Fruit fly (Drosophila melanogaster) whole organism, embryonic: ENCODE results near the gene Ugt35E1.
A peak's percentile ranks its signal among the peaks of the same experiment; 100 is the strongest.

Experiments
- ATbp ChIP-seq: fragments of 200-800 bp; sonication (Bioruptor generic); optimal IDR thresholded peaks from 2 replicates; lab custom pipeline; 2017; ENCODE audit warnings: missing biosample characterization, mild to moderate bottlenecking, missing genetic modification characterization, missing genetic modification reagents
- Asciz ChIP-seq: fragments of 200-800 bp; sonication (Bioruptor generic); optimal IDR thresholded peaks from 2 replicates; lab custom pipeline; 2017; ENCODE audit warnings: missing biosample characterization, mild to moderate bottlenecking, missing genetic modification characterization, missing genetic modification reagents
- Bgb ChIP-seq: fragments of 200-800 bp; sonication (Bioruptor generic); IDR thresholded peaks from 2 replicates; pipeline ENCODE4 v1.3.6; 2022; ENCODE audit warnings: missing biosample characterization, missing genetic modification characterization; ENCODE audit not compliant: partially characterized antibody
- CG10274 ChIP-seq: fragments of 200-800 bp; sonication (Bioruptor generic); optimal IDR thresholded peaks from 3 replicates; lab custom pipeline; 2017; ENCODE audit warnings: missing biosample characterization, mild to moderate bottlenecking, missing genetic modification characterization
- CG11504 ChIP-seq: fragments of 200-800 bp; sonication (Bioruptor generic); optimal IDR thresholded peaks from 3 replicates; lab custom pipeline; 2019; ENCODE audit warnings: missing biosample characterization, mild to moderate bottlenecking, missing genetic modification characterization, moderate library complexity
- CG12769 ChIP-seq: fragments of 200-800 bp; sonication (Bioruptor generic); optimal IDR thresholded peaks from 2 replicates; lab custom pipeline; 2019; ENCODE audit warnings: missing biosample characterization, mild to moderate bottlenecking, missing genetic modification characterization, moderate library complexity
- CG14014 ChIP-seq: fragments of 200-800 bp; sonication (Bioruptor generic); IDR thresholded peaks from 2 replicates; pipeline ENCODE4 v1.3.6; 2022; ENCODE audit warnings: missing biosample characterization, missing genetic modification characterization
- CG14441 ChIP-seq: fragments of 200-800 bp; sonication (Bioruptor generic); IDR thresholded peaks from 2 replicates; pipeline ENCODE4 v1.3.6; 2022; ENCODE audit warnings: missing biosample characterization, missing genetic modification characterization
- CG14710 ChIP-seq: fragments of 200-800 bp; sonication (Bioruptor generic); optimal IDR thresholded peaks from 3 replicates; lab custom pipeline; 2019; ENCODE audit warnings: missing biosample characterization, mild to moderate bottlenecking, missing genetic modification characterization, moderate library complexity
- CG17612 ChIP-seq: fragments of 200-800 bp; sonication (Bioruptor generic); IDR thresholded peaks from 2 replicates; pipeline ENCODE4 v1.3.6; 2022; ENCODE audit warnings: missing biosample characterization, missing genetic modification characterization
- CG18262 ChIP-seq: fragments of 200-800 bp; optimal IDR thresholded peaks from 3 replicates; lab custom pipeline; 2019; ENCODE audit warnings: missing biosample characterization, mild to moderate bottlenecking, missing genetic modification characterization, moderate library complexity
- CG34224 ChIP-seq: fragments of 200-800 bp; sonication (Bioruptor generic); IDR thresholded peaks from 3 replicates; pipeline ENCODE4 v1.3.6; 2022; ENCODE audit warnings: missing biosample characterization, missing genetic modification characterization; ENCODE audit not compliant: partially characterized antibody
- CG3847 ChIP-seq: fragments of 200-800 bp; sonication (Bioruptor generic); IDR thresholded peaks from 2 replicates; pipeline ENCODE4 v1.3.6; 2022; ENCODE audit warnings: missing biosample characterization, missing genetic modification characterization
- CG6791 ChIP-seq: fragments of 200-800 bp; sonication (Bioruptor generic); IDR thresholded peaks from 3 replicates; pipeline ENCODE4 v1.3.6; 2022; ENCODE audit warnings: missing biosample characterization, missing genetic modification characterization; ENCODE audit not compliant: partially characterized antibody
- CG6813 ChIP-seq: fragments of 200-800 bp; sonication (Bioruptor generic); optimal IDR thresholded peaks from 2 replicates; lab custom pipeline; 2017; ENCODE audit warnings: missing biosample characterization, missing genetic modification characterization, mild to moderate bottlenecking, moderate library complexity, missing genetic modification reagents
- Eip74EF ChIP-seq, 2 experiments: fragments of 200-800 bp in 1 of 2; fragments of >200 bp in 1 of 2; sonication (Bioruptor generic) in 1 of 2; optimal IDR thresholded peaks; 2 replicates each; lab custom pipeline; 2017 to 2019; ENCODE audit warnings: missing biosample characterization in 2 of 2, missing genetic modification characterization in 2 of 2, mild to moderate bottlenecking in 1 of 2, moderate library complexity in 1 of 2
- Ets97D ChIP-seq: fragments of 200-800 bp; sonication (Bioruptor generic); optimal IDR thresholded peaks from 3 replicates; lab custom pipeline; 2016; ENCODE audit warnings: missing biosample characterization, missing genetic modification characterization
- H2.0 ChIP-seq: fragments of 200-800 bp; sonication (Bioruptor generic); IDR thresholded peaks from 2 replicates; pipeline ENCODE4 v1.3.6; 2022; ENCODE audit warnings: missing biosample characterization, missing genetic modification characterization
- HLH4C ChIP-seq: fragments of 200-800 bp; sonication (Bioruptor generic); IDR thresholded peaks from 3 replicates; pipeline ENCODE4 v1.3.6; 2022; ENCODE audit warnings: missing biosample characterization, missing genetic modification characterization; ENCODE audit not compliant: partially characterized antibody
- Meics ChIP-seq: fragments of 200-800 bp; sonication (Bioruptor generic); optimal IDR thresholded peaks from 2 replicates; lab custom pipeline; 2017; ENCODE audit warnings: missing biosample characterization, mild to moderate bottlenecking, missing genetic modification characterization
- Oli ChIP-seq: fragments of 200-800 bp; sonication (Bioruptor generic); optimal IDR thresholded peaks from 2 replicates; lab custom pipeline; 2018; ENCODE audit warnings: missing biosample characterization, mild to moderate bottlenecking, missing genetic modification characterization, moderate library complexity
- Ravus ChIP-seq: fragments of 200-800 bp; sonication (Bioruptor generic); IDR thresholded peaks from 2 replicates; pipeline ENCODE4 v1.3.6; 2022; ENCODE audit warnings: missing biosample characterization, missing genetic modification characterization
- Rx ChIP-seq: fragments of 200-800 bp; sonication (Bioruptor generic); IDR thresholded peaks from 2 replicates; pipeline ENCODE4 v1.3.6; 2022; ENCODE audit warnings: missing biosample characterization, missing genetic modification characterization
- Spps ChIP-seq: fragments of 200-800 bp; sonication (Bioruptor generic); optimal IDR thresholded peaks from 2 replicates; lab custom pipeline; 2018; ENCODE audit warnings: missing biosample characterization, mild to moderate bottlenecking, missing genetic modification characterization
- Vsx1 ChIP-seq: fragments of 200-800 bp; sonication (Bioruptor generic); optimal IDR thresholded peaks from 2 replicates; lab custom pipeline; 2017; ENCODE audit warnings: missing biosample characterization, mild to moderate bottlenecking, missing genetic modification characterization, missing genetic modification reagents
- Xrp1 ChIP-seq: fragments of 200-800 bp; sonication (Bioruptor generic); IDR thresholded peaks from 2 replicates; pipeline ENCODE4 v1.3.6; 2022; ENCODE audit warnings: missing biosample characterization, missing genetic modification characterization
- al ChIP-seq: fragments of 200-800 bp; sonication (Bioruptor generic); IDR thresholded peaks from 2 replicates; pipeline ENCODE4 v1.3.6; 2022; ENCODE audit warnings: missing biosample characterization, missing genetic modification characterization
- ase ChIP-seq: fragments of 200-800 bp; sonication (Bioruptor generic); IDR thresholded peaks from 3 replicates; pipeline ENCODE4 v1.3.6; 2022; ENCODE audit warnings: missing biosample characterization, missing genetic modification characterization
- ato ChIP-seq: fragments of 200-800 bp; sonication (Bioruptor generic); IDR thresholded peaks from 2 replicates; pipeline ENCODE4 v1.3.6; 2022; ENCODE audit warnings: missing biosample characterization, missing genetic modification characterization; ENCODE audit not compliant: partially characterized antibody
- caup ChIP-seq: fragments of 200-800 bp; sonication (Bioruptor generic); optimal IDR thresholded peaks from 3 replicates; lab custom pipeline; 2017; ENCODE audit warnings: missing biosample characterization, mild to moderate bottlenecking, missing genetic modification characterization, moderate library complexity; ENCODE audit not compliant: severe bottlenecking
- dm ChIP-seq: fragments of 200-800 bp; sonication (Bioruptor generic); optimal IDR thresholded peaks from 3 replicates; lab custom pipeline; 2016; ENCODE audit warnings: missing biosample characterization, missing genetic modification characterization
- dmrt99B ChIP-seq: fragments of 200-800 bp; sonication (Bioruptor generic); optimal IDR thresholded peaks from 2 replicates; lab custom pipeline; 2018; ENCODE audit warnings: missing biosample characterization, mild to moderate bottlenecking, missing genetic modification characterization, moderate library complexity
- dpn ChIP-seq, 2 experiments: fragments of 200-800 bp; sonication (Bioruptor generic); optimal IDR thresholded peaks; 3 replicates each; lab custom pipeline; 2016; ENCODE audit warnings: missing biosample characterization in 2 of 2, missing genetic modification characterization in 2 of 2
- ewg ChIP-seq: fragments of 200-800 bp; sonication (Bioruptor generic); optimal IDR thresholded peaks from 3 replicates; lab custom pipeline; 2017; ENCODE audit warnings: mild to moderate bottlenecking, missing biosample characterization, missing genetic modification reagents, missing genetic modification characterization
- eyg ChIP-seq: fragments of 200-800 bp; sonication (Bioruptor generic); optimal IDR thresholded peaks from 3 replicates; lab custom pipeline; 2016; ENCODE audit warnings: missing biosample characterization, missing genetic modification characterization
- kah ChIP-seq: fragments of 200-800 bp; sonication (Bioruptor generic); optimal IDR thresholded peaks from 2 replicates; lab custom pipeline; 2018; ENCODE audit warnings: missing biosample characterization, mild to moderate bottlenecking, missing genetic modification characterization
- lab ChIP-seq: fragments of 200-800 bp; sonication (Bioruptor generic); optimal IDR thresholded peaks from 3 replicates; lab custom pipeline; 2017; ENCODE audit warnings: missing biosample characterization, missing genetic modification characterization, mild to moderate bottlenecking, moderate library complexity, missing genetic modification reagents
- mam ChIP-seq: fragments of 200-800 bp; sonication (Bioruptor generic); optimal IDR thresholded peaks from 3 replicates; lab custom pipeline; 2016; ENCODE audit warnings: missing biosample characterization, missing genetic modification characterization
- mld ChIP-seq: fragments of 200-800 bp; sonication (Bioruptor generic); IDR thresholded peaks from 3 replicates; pipeline ENCODE4 v1.3.6; 2022; ENCODE audit warnings: missing biosample characterization, missing genetic modification characterization; ENCODE audit not compliant: partially characterized antibody
- ranshi ChIP-seq: fragments of 200-800 bp; sonication (Bioruptor generic); IDR thresholded peaks from 2 replicates; pipeline ENCODE4 v1.3.6; 2022; ENCODE audit warnings: missing biosample characterization, missing genetic modification characterization
- scrt ChIP-seq: fragments of 200-800 bp; sonication (Bioruptor generic); optimal IDR thresholded peaks from 2 replicates; lab custom pipeline; 2018; ENCODE audit warnings: missing biosample characterization, mild to moderate bottlenecking, missing genetic modification characterization, moderate library complexity
- sens ChIP-seq: fragments of 200-800 bp; sonication (Bioruptor generic); peaks from one replicate; lab custom pipeline; 2016; ENCODE audit warnings: missing biosample characterization, missing genetic modification characterization
- unc-4 ChIP-seq: fragments of 200-800 bp; sonication (Bioruptor generic); IDR thresholded peaks from 2 replicates; pipeline ENCODE4 v1.3.6; 2022; ENCODE audit warnings: missing biosample characterization, missing genetic modification characterization; ENCODE audit not compliant: partially characterized antibody
- usp ChIP-seq: fragments of >200 bp; optimal IDR thresholded peaks from 2 replicates; lab custom pipeline; 2017; ENCODE audit warnings: missing biosample characterization, missing genetic modification characterization
- yki ChIP-seq: fragments of >200 bp; optimal IDR thresholded peaks from 3 replicates; lab custom pipeline; 2018
- z ChIP-seq: fragments of 200-800 bp; sonication (Bioruptor generic); IDR thresholded peaks from 3 replicates; pipeline ENCODE4 v1.3.6; 2022; ENCODE audit warnings: missing biosample characterization, missing genetic modification characterization
- zfh2 ChIP-seq: fragments of 200-800 bp; sonication (Bioruptor generic); optimal IDR thresholded peaks from 2 replicates; lab custom pipeline; 2016; ENCODE audit warnings: missing biosample characterization, missing genetic modification characterization

Ugt35E1 gene

dm6 chr3R:11198062-11198472, 32.2 kb upstream of the Ugt35E1 start (continued):
- TF ChIP-seq eyg (no peak), CG3847 (GFP tag; lab: Robert Waterston, UW) (no peak), CG14441 (GFP tag; lab: Robert Waterston, UW) (no peak; the same call in 1 of the 2 replicates), CG11504 (tag; lab: Kevin White, UChicago) (no peak), CG10274 (GFP tag; lab: Kevin White, UChicago) (no peak), Xrp1 (GFP tag; lab: Robert Waterston, UW) (peak; percentile 46; the same call in 1 of the 2 replicates), CG6813 (GFP tag; lab: Kevin White, UChicago) (no peak), ato (GFP tag; lab: Robert Waterston, UW) (no peak), unc-4 (GFP tag; lab: Robert Waterston, UW) (no peak), CG6791 (GFP tag; lab: Robert Waterston, UW) (no peak), Vsx1 (GFP tag; lab: Kevin White, UChicago) (no peak), kah (no peak), Eip74EF (GFP tag; optimal IDR thresholded peaks at IDR 0.05; lab: Kevin White, UChicago) (peak in 1 of 2 experiments; percentile 3), CG18262 (peak; percentile 92), z (GFP tag; lab: Robert Waterston, UW) (no peak), lab (GFP tag; lab: Kevin White, UChicago) (peak; percentile 45), scrt (GFP tag; lab: Kevin White, UChicago) (peak; percentile 56), caup (GFP tag; lab: Kevin White, UChicago) (peak; percentile 38), Asciz (GFP tag; lab: Kevin White, UChicago) (peak; percentile 15), mld (GFP tag; lab: Robert Waterston, UW) (no peak), Meics (no peak), al (GFP tag; lab: Robert Waterston, UW) (no peak), Rx (GFP tag; lab: Robert Waterston, UW) (no peak), CG14014 (GFP tag; lab: Robert Waterston, UW) (peak; percentile 46; the same call in 1 of the 2 replicates), ranshi (GFP tag; lab: Robert Waterston, UW) (no peak), CG17612 (GFP tag; lab: Robert Waterston, UW) (no peak), Oli (no peak), Ets97D (no peak), ATbp (no peak), usp (GFP tag; lab: Kevin White, UChicago) (no peak), H2.0 (no peak), HLH4C (GFP tag; lab: Robert Waterston, UW) (0 out of 3 replicates have a peak, but pooled peaks have one; percentile 12), ase (GFP tag; lab: Robert Waterston, UW) (no peak), sens (GFP tag; lab: Kevin White, UChicago) (peak; percentile 56), CG34224 (GFP tag; lab: Robert Waterston, UW) (no peak), Ravus (GFP tag; lab: Robert Waterston, UW) (no peak), mam (GFP tag; lab: Kevin White, UChicago) (no peak), yki (lab: Kevin White, UChicago) (no peak), dm (GFP tag; lab: Kevin White, UChicago) (peak; percentile 67), CG14710 (no peak), Spps (tag; lab: Kevin White, UChicago) (no peak), CG12769 (tag; lab: Kevin White, UChicago) (peak; percentile 67), zfh2 (GFP tag; lab: Kevin White, UChicago) (no peak), dmrt99B (peak; percentile 27), dpn (GFP tag; optimal IDR thresholded peaks at IDR 0.05; lab: Kevin White, UChicago) (peak; percentile 19 to 27), Bgb (GFP tag; lab: Robert Waterston, UW) (peak; percentile 49), ewg (no peak)
